Worm (Caenorhabditis elegans) whole organism, L1 larva: Measurements from ENCODE around the gene fbxa-22.

Source experiments
- F16B12.6 ChIP-seq: fragments of 150-350 bp; optimal IDR thresholded peaks from 2 replicates; lab custom pipeline; 2014; ENCODE audit warnings: missing biosample characterization, missing genetic modification characterization
- Y116A8C.19 ChIP-seq: sonication (generic microtip); optimal IDR thresholded peaks from 2 replicates; lab custom pipeline; 2016; ENCODE audit warnings: missing compliant biosample characterization, missing genetic modification characterization, borderline replicate concordance
- aha-1 ChIP-seq: fragments of 150-350 bp; optimal IDR thresholded peaks from 2 replicates; lab custom pipeline; 2014; ENCODE audit warnings: missing biosample characterization, missing genetic modification characterization
- ceh-82 ChIP-seq, 3 experiments: fragments of 150-350 bp in 1 of 3; sonication (generic microtip) in 2 of 3; optimal IDR thresholded peaks; 2 replicates each; lab custom pipeline; 2014 to 2017; ENCODE audit warnings: missing biosample characterization in 3 of 3, missing genetic modification characterization in 3 of 3
- ceh-90 ChIP-seq: sonication (generic microtip); optimal IDR thresholded peaks from 2 replicates; lab custom pipeline; 2016; ENCODE audit warnings: missing genetic modification characterization, missing compliant biosample characterization
- dpl-1 ChIP-seq, 3 experiments: fragments of 150-350 bp in 2 of 3; sonication (generic microtip) in 1 of 3; optimal IDR thresholded peaks; 2 replicates each; lab custom pipeline; 2014 to 2017; ENCODE audit warnings: missing biosample characterization in 3 of 3, missing genetic modification characterization in 3 of 3, missing genetic modification reagents in 3 of 3
- efl-1 ChIP-seq, 4 experiments: fragments of 150-350 bp; optimal IDR thresholded peaks in 3 of 4; peaks in 1 of 4; 1 replicate in 1 of 4; 2 replicates in 3 of 4; lab custom pipeline; 2014; ENCODE audit warnings: missing biosample characterization in 2 of 4, missing genetic modification characterization in 2 of 4, missing genetic modification reagents in 2 of 4
- efl-3 ChIP-seq: fragments of 200-800 bp; sonication (Bioruptor generic); optimal IDR thresholded peaks from 2 replicates; lab custom pipeline; 2018; ENCODE audit warnings: mild to moderate bottlenecking, missing genetic modification characterization, missing compliant biosample characterization
- elt-2 ChIP-seq: sonication (generic microtip); optimal IDR thresholded peaks from 2 replicates; lab custom pipeline; 2016; ENCODE audit warnings: missing genetic modification characterization, mild to moderate bottlenecking, inconsistent platforms, missing compliant biosample characterization, missing genetic modification reagents
- elt-3 ChIP-seq, 6 experiments: fragments of 150-350 bp in 1 of 6; sonication (generic microtip); optimal IDR thresholded peaks; 2 replicates each; lab custom pipeline; 2017 to 2018; ENCODE audit warnings: missing biosample characterization in 6 of 6, missing genetic modification characterization in 6 of 6, inconsistent platforms in 1 of 6
- ets-5 ChIP-seq: fragments of 200-800 bp; sonication (Bioruptor generic); IDR thresholded peaks from 2 replicates; pipeline ENCODE4 v1.3.6; 2022; ENCODE audit warnings: missing genetic modification characterization, missing compliant biosample characterization
- fkh-4 ChIP-seq: sonication (generic microtip); optimal IDR thresholded peaks from 2 replicates; lab custom pipeline; 2016; ENCODE audit warnings: missing compliant biosample characterization, missing genetic modification characterization, borderline replicate concordance
- jun-1 ChIP-seq: fragments of 150-350 bp; optimal IDR thresholded peaks from 2 replicates; lab custom pipeline; 2014; ENCODE audit warnings: missing biosample characterization, missing genetic modification reagents, missing genetic modification characterization
- lin-13 ChIP-seq: fragments of 150-350 bp; optimal IDR thresholded peaks from 2 replicates; lab custom pipeline; 2014; ENCODE audit warnings: missing biosample characterization, missing genetic modification reagents, missing genetic modification characterization
- lin-15B ChIP-seq: fragments of 150-350 bp; sonication (generic microtip); optimal IDR thresholded peaks from 3 replicates; lab custom pipeline; 2014; ENCODE audit warnings: missing biosample characterization, missing genetic modification characterization
- lin-35 ChIP-seq, 2 experiments: fragments of 150-350 bp; optimal IDR thresholded peaks; 2 replicates each; lab custom pipeline; 2014; ENCODE audit warnings: missing biosample characterization in 2 of 2, missing genetic modification characterization in 2 of 2, missing genetic modification reagents in 2 of 2
- lir-3 ChIP-seq: sonication (generic microtip); optimal IDR thresholded peaks from 2 replicates; lab custom pipeline; 2016; ENCODE audit warnings: mild to moderate bottlenecking, missing genetic modification characterization, moderate library complexity, missing compliant biosample characterization; ENCODE audit not compliant: poor library complexity
- lsy-2 ChIP-seq, 2 experiments: fragments of 150-350 bp; optimal IDR thresholded peaks; 2 replicates each; lab custom pipeline; 2014; ENCODE audit warnings: missing biosample characterization in 2 of 2, missing genetic modification characterization in 2 of 2
- mab-9 ChIP-seq: fragments of 200-800 bp; sonication (Bioruptor generic); IDR thresholded peaks from 2 replicates; pipeline ENCODE4 v1.3.6; 2022; ENCODE audit warnings: missing genetic modification reagents, missing genetic modification characterization, missing compliant biosample characterization
- mdl-1 ChIP-seq, 2 experiments: fragments of 150-350 bp; optimal IDR thresholded peaks; 2 replicates each; lab custom pipeline; 2014 to 2017; ENCODE audit warnings: missing biosample characterization in 2 of 2, missing genetic modification characterization in 2 of 2, inconsistent platforms in 1 of 2
- mep-1 ChIP-seq: fragments of 150-350 bp; optimal IDR thresholded peaks from 2 replicates; lab custom pipeline; 2014; ENCODE audit warnings: missing biosample characterization, missing genetic modification characterization
- nhr-28 ChIP-seq: fragments of 150-350 bp; optimal IDR thresholded peaks from 2 replicates; lab custom pipeline; 2014; ENCODE audit warnings: missing biosample characterization, missing genetic modification characterization
- nhr-47 ChIP-seq: sonication (generic microtip); optimal IDR thresholded peaks from 2 replicates; lab custom pipeline; 2016; ENCODE audit warnings: mild to moderate bottlenecking, missing genetic modification characterization, moderate library complexity, missing compliant biosample characterization
- nhr-77 ChIP-seq: fragments of 150-350 bp; optimal IDR thresholded peaks from 2 replicates; lab custom pipeline; 2014; ENCODE audit warnings: missing biosample characterization, missing genetic modification characterization
- nhr-85 ChIP-seq: sonication (generic microtip); peaks from one replicate; lab custom pipeline; 2016; ENCODE audit warnings: missing genetic modification characterization, inconsistent platforms, missing compliant biosample characterization
- nhr-90 ChIP-seq: sonication (generic microtip); optimal IDR thresholded peaks from 2 replicates; lab custom pipeline; 2016; ENCODE audit warnings: mild to moderate bottlenecking, missing genetic modification characterization, missing compliant biosample characterization; ENCODE audit not compliant: poor library complexity
- pag-3 ChIP-seq: sonication (generic microtip); optimal IDR thresholded peaks from 2 replicates; lab custom pipeline; 2017; ENCODE audit warnings: missing genetic modification characterization, mild to moderate bottlenecking, missing compliant biosample characterization, antibody characterized with exemption, borderline replicate concordance; ENCODE audit not compliant: insufficient read depth
- pqm-1 ChIP-seq: sonication (generic microtip); optimal IDR thresholded peaks from 3 replicates; lab custom pipeline; 2017; ENCODE audit warnings: missing biosample characterization, missing genetic modification characterization
- skn-1 ChIP-seq: fragments of 150-350 bp; optimal IDR thresholded peaks from 2 replicates; lab custom pipeline; 2014; ENCODE audit warnings: missing biosample characterization, missing genetic modification characterization
- snu-23 ChIP-seq: sonication (generic microtip); optimal IDR thresholded peaks from 2 replicates; lab custom pipeline; 2016; ENCODE audit warnings: missing genetic modification characterization, missing compliant biosample characterization
- sox-4 ChIP-seq: sonication (generic microtip); optimal IDR thresholded peaks from 2 replicates; lab custom pipeline; 2016; ENCODE audit warnings: missing genetic modification characterization, missing compliant biosample characterization
- swsn-7 ChIP-seq: sonication (generic microtip); optimal IDR thresholded peaks from 2 replicates; lab custom pipeline; 2016; ENCODE audit warnings: missing genetic modification characterization, missing compliant biosample characterization
- unc-62 ChIP-seq: fragments of 150-350 bp; optimal IDR thresholded peaks from 2 replicates; lab custom pipeline; 2014; ENCODE audit warnings: missing biosample characterization, missing genetic modification reagents, missing genetic modification characterization
- xbp-1 ChIP-seq: sonication (generic microtip); optimal IDR thresholded peaks from 2 replicates; lab custom pipeline; 2016; ENCODE audit warnings: missing genetic modification characterization, missing compliant biosample characterization
- ztf-11 ChIP-seq, 2 experiments: sonication (generic microtip); optimal IDR thresholded peaks; 2 replicates each; lab custom pipeline; 2016 to 2017; ENCODE audit warnings: missing genetic modification characterization in 2 of 2, missing biosample characterization in 1 of 2, missing compliant biosample characterization in 1 of 2

The fbxa-22 gene

ce11 chrIII:941958-942357 lies 3.3 kb downstream of the fbxa-22 start:
- TF ChIP-seq lir-3 (no peak), elt-2 (tag; lab: Kevin White, UChicago) (no peak), F16B12.6 (tag; lab: Kevin White, UChicago) (no peak), Y116A8C.19 (no peak), nhr-85 (tag; lab: Kevin White, UChicago) (no peak), lsy-2 (tag; optimal IDR thresholded peaks at IDR 0.05; lab: Kevin White, UChicago) (no peak), lin-15B (tag; lab: Kevin White, UChicago) (no peak), nhr-90 (tag; lab: Kevin White, UChicago) (no peak), unc-62 (no peak), nhr-28 (tag; lab: Kevin White, UChicago) (no peak), nhr-77 (no peak), mab-9 (no peak)

ce11 chrIII:943426-943927 lies 4.8 kb downstream of the fbxa-22 start, which contains the start of gene fbxa-59:
fbxa-59 (minus strand) TSS chrIII:943476.
- TF ChIP-seq aha-1 (tag; lab: Kevin White, UChicago) = no peak
- no peak for TF ChIP-seq xbp-1 (tag; lab: Kevin White, UChicago)
- no peak for TF ChIP-seq ceh-90
- no peak for TF ChIP-seq efl-3 (GFP tag; lab: Kevin White, UChicago)
- no peak for TF ChIP-seq F16B12.6 (tag; lab: Kevin White, UChicago)
- TF ChIP-seq efl-1 (optimal IDR thresholded peaks at IDR 0.05; lab: Kevin White, UChicago) = no peak
- TF ChIP-seq efl-1 (GFP tag; optimal IDR thresholded peaks at IDR 0.05 in 1 of 2; lab: Kevin White, UChicago) = peak in 1 of 2 experiments; percentile 39
- TF ChIP-seq Y116A8C.19 = no peak
- no peak for TF ChIP-seq ztf-11 (tag; optimal IDR thresholded peaks at IDR 0.05; lab: Kevin White, UChicago)
- TF ChIP-seq elt-2 (tag; lab: Kevin White, UChicago) = peak; percentile 61

ce11 chrIII:944346-944745 lies 5.7 kb downstream of the fbxa-22 start:
- peak; percentile 39 for TF ChIP-seq elt-2 (tag; lab: Kevin White, UChicago)

ce11 chrIII:946250-946725 lies 7.6 kb downstream of the fbxa-22 start, which contains the start of gene fbxa-60:
fbxa-60 (minus strand) TSS chrIII:946300.
- TF ChIP-seq elt-2 (tag; lab: Kevin White, UChicago) (peak; percentile 68), elt-3 (tag; optimal IDR thresholded peaks at IDR 0.05; lab: Kevin White, UChicago) (no peak)
- TF ChIP-seq, all 84 proteins: peak for 1

- TF ChIP-seq snu-23 (GFP tag; lab: Kevin White, UChicago) (peak; percentile 46), fkh-4 (tag; lab: Kevin White, UChicago) (no peak), jun-1 (tag; lab: Kevin White, UChicago) (no peak), F16B12.6 (tag; lab: Kevin White, UChicago) (peak; percentile 93), ets-5 (GFP tag; lab: Robert Waterston, UW) (no peak), nhr-47 (tag; lab: Kevin White, UChicago) (peak; percentile 3), swsn-7 (tag; lab: Kevin White, UChicago) (peak; percentile 10), lsy-2 (tag; optimal IDR thresholded peaks at IDR 0.05; lab: Kevin White, UChicago) (peak; percentile 35 to 52), skn-1 (peak; percentile 11), efl-1 (optimal IDR thresholded peaks at IDR 0.05; lab: Kevin White, UChicago) (peak; percentile 29 to 50), efl-1 (GFP tag; optimal IDR thresholded peaks at IDR 0.05 in 1 of 2; lab: Kevin White, UChicago) (peak; percentile 41 to 94), pag-3 (tag; lab: Kevin White, UChicago) (no peak), lin-13 (GFP tag; lab: Kevin White, UChicago) (peak; percentile 5), mdl-1 (tag; optimal IDR thresholded peaks at IDR 0.05; lab: Kevin White, UChicago) (no peak), mep-1 (peak; percentile 53), lin-35 (GFP tag; optimal IDR thresholded peaks at IDR 0.05; lab: Kevin White, UChicago) (peak; percentile 35 to 41), dpl-1 (GFP tag; optimal IDR thresholded peaks at IDR 0.05; lab: Kevin White, UChicago) (peak; percentile 18 to 57 (median 29)), pqm-1 (tag; lab: Kevin White, UChicago) (no peak), ceh-82 (tag; optimal IDR thresholded peaks at IDR 0.05; lab: Kevin White, UChicago) (peak in 1 of 3 experiments; percentile 12), elt-3 (tag; optimal IDR thresholded peaks at IDR 0.05; lab: Kevin White, UChicago) (peak in 1 of 6 experiments; percentile 43), sox-4 (no peak)
- TF ChIP-seq, all 84 proteins: peak for 13
Measured at ce11 chrIII:950472-950871, 11.8 kb downstream of the fbxa-22 start, which contains the start of the genes fbxa-67 and fbxa-11. fbxa-67 (minus strand) TSS chrIII:950670. fbxa-11 (plus strand) TSS chrIII:950869.
